Worm (Caenorhabditis elegans): ENCODE results near the gene T10D4.6.
"Not testable (repeated sequence)": the region's sequence is repeated elsewhere in the genome, so short reads cannot be mapped to it uniquely, and the experiment has no call there.

T10D4.6 gene

DNA sequence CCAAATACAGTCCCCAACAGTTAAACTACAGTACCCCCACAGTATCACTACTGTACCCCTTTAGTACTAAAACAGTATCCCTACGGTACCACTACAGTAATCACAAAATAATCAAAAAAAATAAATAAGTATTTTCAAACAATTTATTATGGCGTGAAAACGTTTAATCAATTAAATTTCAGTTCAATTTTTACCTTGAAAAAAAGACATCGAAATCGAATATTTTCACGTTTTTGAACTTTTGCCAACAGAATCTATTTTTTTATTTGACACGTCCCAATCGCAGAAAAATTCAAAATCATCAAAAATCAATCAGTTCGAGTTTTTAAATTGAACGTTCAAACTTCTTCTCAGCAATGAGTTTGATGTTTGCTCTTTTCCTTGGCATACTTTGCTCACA lies 5.2 kb upstream of the T10D4.6 start, which contains the start of gene clec-123:
Gene clec-123, plus strand, starts transcription at position 301 of the 400 bp plus-strand sequence.
- TF ChIP-seq nhr-11 (tag; optimal IDR thresholded peaks at IDR 0.05), result no peak
- no peak for TF ChIP-seq unc-39 (tag; optimal IDR thresholded peaks at IDR 0.05)
- no peak for TF ChIP-seq blmp-1 (tag; optimal IDR thresholded peaks at IDR 0.05; ENCODE audit: insufficient read depth)
- TF ChIP-seq lin-13 (GFP tag; optimal IDR thresholded peaks at IDR 0.05), result no peak
- TF ChIP-seq crh-2 (tag; optimal IDR thresholded peaks at IDR 0.05), result no peak
- TF ChIP-seq C34F6.9 (tag; optimal IDR thresholded peaks at IDR 0.05), result no peak
- TF ChIP-seq alr-1 (tag; optimal IDR thresholded peaks at IDR 0.05), result no peak
- no peak for TF ChIP-seq nhr-21 (tag; optimal IDR thresholded peaks at IDR 0.05)
- TF ChIP-seq unc-62 (GFP tag; optimal IDR thresholded peaks at IDR 0.05), result no peak
- TF ChIP-seq sem-4 (tag; optimal IDR thresholded peaks at IDR 0.05), result no peak
- TF ChIP-seq nhr-77 (tag; optimal IDR thresholded peaks at IDR 0.05), result no peak
- no peak for TF ChIP-seq nhr-10 (tag; optimal IDR thresholded peaks at IDR 0.05)
- TF ChIP-seq skn-1 (tag; optimal IDR thresholded peaks at IDR 0.05), result no peak
- TF ChIP-seq lin-39 (tag; optimal IDR thresholded peaks at IDR 0.05), result no peak
- TF ChIP-seq lsy-2 (tag; optimal IDR thresholded peaks at IDR 0.05), result no peak

DNA sequence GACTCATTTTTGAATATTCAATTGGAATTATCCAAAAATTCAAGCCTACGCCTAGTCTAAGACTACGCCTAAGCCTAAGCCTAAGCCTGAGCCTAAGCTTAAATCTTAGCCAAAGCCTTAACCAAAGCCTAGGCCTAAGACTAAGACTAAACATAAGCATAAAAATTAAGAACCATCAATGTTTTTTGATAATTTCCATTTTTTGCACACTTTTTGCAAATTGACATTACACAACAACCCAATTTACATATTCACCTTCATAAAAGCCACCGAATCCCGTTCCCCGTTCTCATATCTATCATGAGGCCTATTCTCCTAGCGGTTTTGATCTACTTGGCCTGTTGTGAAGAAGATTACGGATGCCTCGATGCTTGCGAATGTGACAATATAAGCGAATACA lies 1.7 kb upstream of the T10D4.6 start, which contains the start of gene T10D4.7:
Gene T10D4.7, plus strand, starts transcription at position 301 of the 400 bp plus-strand sequence.
- TF ChIP-seq nhr-77 (tag; optimal IDR thresholded peaks at IDR 0.05), result no peak

- no peak for TF ChIP-seq ZK546.5 (tag; optimal IDR thresholded peaks at IDR 0.05)
- no peak for TF ChIP-seq zag-1 (tag; optimal IDR thresholded peaks at IDR 0.05)
- TF ChIP-seq mbf-1 (tag; optimal IDR thresholded peaks at IDR 0.05), result no peak
- no peak for TF ChIP-seq egl-27 (tag; optimal IDR thresholded peaks at IDR 0.05)
- TF ChIP-seq ama-1 (optimal IDR thresholded peaks at IDR 0.05), result no peak
- no peak for TF ChIP-seq lin-39 (tag; optimal IDR thresholded peaks at IDR 0.05)
- TF ChIP-seq ceh-16 (tag; optimal IDR thresholded peaks at IDR 0.05), result no peak
- no peak for TF ChIP-seq ztf-1 (GFP tag; conservative IDR thresholded peaks at IDR 0.05)
- TF ChIP-seq F13H6.1 (tag; optimal IDR thresholded peaks at IDR 0.05), result no peak
- no peak for TF ChIP-seq lin-11 (tag; optimal IDR thresholded peaks at IDR 0.05)
Measured at ce11 chrII:3123206-3123605, 4.1 kb downstream of the T10D4.6 start, which contains the start of gene srh-71. srh-71 (plus strand) TSS chrII:3123506.

- TF ChIP-seq unc-62 (GFP tag; optimal IDR thresholded peaks at IDR 0.05), result no peak
- no peak for TF ChIP-seq nhr-129 (tag; optimal IDR thresholded peaks at IDR 0.05)
- TF ChIP-seq F13H6.1 (tag; optimal IDR thresholded peaks at IDR 0.05), result no peak
- TF ChIP-seq unc-39 (tag; optimal IDR thresholded peaks at IDR 0.05), result no peak
- TF ChIP-seq nhr-12 (tag; optimal IDR thresholded peaks at IDR 0.05), result no peak
Measured at ce11 chrII:3126341-3126740, 7.2 kb downstream of the T10D4.6 start, which contains the start of gene ins-19. ins-19 (minus strand) TSS chrII:3126441.

DNA sequence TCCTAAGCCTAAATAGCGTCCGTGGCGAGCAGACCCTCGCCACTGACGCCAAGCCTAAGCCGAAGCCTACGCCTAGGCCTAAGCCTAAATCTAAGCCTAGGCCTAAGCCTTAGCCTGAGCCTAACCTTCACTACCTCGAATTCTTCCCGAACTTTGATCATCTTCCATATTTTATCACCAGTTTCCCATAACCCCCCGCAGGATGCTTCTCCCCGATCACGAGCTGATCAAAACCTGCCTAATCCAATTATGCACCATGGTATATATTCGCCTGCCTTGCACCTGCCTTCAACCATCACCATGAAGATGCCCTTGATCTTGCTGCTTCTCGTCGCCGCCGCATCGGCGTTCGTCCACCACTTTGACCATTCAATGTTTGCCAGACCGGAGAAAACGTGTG lies 7.6 kb downstream of the T10D4.6 start, which contains the start of gene ins-31:
Gene ins-31, plus strand, starts transcription at position 301 of the 400 bp plus-strand sequence.
- not testable (repeated sequence) for TF ChIP-seq ztf-11 (tag; optimal IDR thresholded peaks at IDR 0.05); elt-3 (tag; optimal IDR thresholded peaks at IDR 0.05); Y55F3AM.14 (GFP tag; optimal IDR thresholded peaks at IDR 0.05)

- TF ChIP-seq sma-9 (GFP tag; optimal IDR thresholded peaks at IDR 0.05) (peak; percentile 7), sma-9 (tag; optimal IDR thresholded peaks at IDR 0.05) (no peak), unc-55 (GFP tag; optimal IDR thresholded peaks at IDR 0.05) (peak; percentile 16), ztf-4 (tag; optimal IDR thresholded peaks at IDR 0.05) (no peak), elt-3 (tag; optimal IDR thresholded peaks at IDR 0.05) (no peak)
Measured at ce11 chrII:3129007-3129406, 9.9 kb downstream of the T10D4.6 start, which contains the start of gene chil-24. chil-24 (plus strand) TSS chrII:3129162.
